Worm (Caenorhabditis elegans) whole organism, L1 larva: ENCODE results near the gene Y46E12A.3.

Source experiments
- fkh-10 ChIP-seq: sonication (generic microtip); optimal IDR thresholded peaks from 2 replicates; lab custom pipeline; 2017; ENCODE audit warnings: missing biosample characterization, missing genetic modification reagents, missing genetic modification characterization
- mab-9 ChIP-seq: fragments of 200-800 bp; sonication (Bioruptor generic); IDR thresholded peaks from 2 replicates; pipeline ENCODE4 v1.3.6; 2022; ENCODE audit warnings: missing genetic modification reagents, missing genetic modification characterization, missing compliant biosample characterization
- mdl-1 ChIP-seq, 2 experiments: fragments of 150-350 bp; optimal IDR thresholded peaks; 2 replicates each; lab custom pipeline; 2014 to 2017; ENCODE audit warnings: missing biosample characterization in 2 of 2, missing genetic modification characterization in 2 of 2, inconsistent platforms in 1 of 2
- nhr-84 ChIP-seq: sonication (generic microtip); optimal IDR thresholded peaks from 2 replicates; lab custom pipeline; 2017; ENCODE audit warnings: missing biosample characterization, missing genetic modification characterization
- snpc-4 ChIP-seq: fragments of 150-350 bp; optimal IDR thresholded peaks from 2 replicates; lab custom pipeline; 2014; ENCODE audit warnings: missing biosample characterization, missing genetic modification characterization

ce11 chrIII:1705799-1706198 lies 48.9 kb downstream of the Y46E12A.3 start, which contains the start of the genes fbxa-13 and Y22D7AR.2:
- TF ChIP-seq nhr-84 (tag; lab: Kevin White, UChicago) (no peak), fkh-10 (no peak), snpc-4 (tag; lab: Kevin White, UChicago) (no peak), mdl-1 (tag; optimal IDR thresholded peaks at IDR 0.05; lab: Kevin White, UChicago) (no peak), mab-9 (no peak)
